Worm (Caenorhabditis elegans) whole organism, L1 larva: ENCODE results near the gene F12E12.1.

ENCODE experiments used
- fkh-10 ChIP-seq: sonication (generic microtip); optimal IDR thresholded peaks from 2 replicates; lab custom pipeline; 2017; ENCODE audit warnings: missing biosample characterization, missing genetic modification reagents, missing genetic modification characterization
- fos-1 ChIP-seq: fragments of 150-350 bp; optimal IDR thresholded peaks from 2 replicates; lab custom pipeline; 2014; ENCODE audit warnings: missing biosample characterization, missing genetic modification characterization
- lin-13 ChIP-seq: fragments of 150-350 bp; optimal IDR thresholded peaks from 2 replicates; lab custom pipeline; 2014; ENCODE audit warnings: missing biosample characterization, missing genetic modification reagents, missing genetic modification characterization
- lin-15B ChIP-seq: fragments of 150-350 bp; sonication (generic microtip); optimal IDR thresholded peaks from 3 replicates; lab custom pipeline; 2014; ENCODE audit warnings: missing biosample characterization, missing genetic modification characterization
- nhr-28 ChIP-seq: fragments of 150-350 bp; optimal IDR thresholded peaks from 2 replicates; lab custom pipeline; 2014; ENCODE audit warnings: missing biosample characterization, missing genetic modification characterization
- sptf-1 ChIP-seq: fragments of 150-350 bp; optimal IDR thresholded peaks from 2 replicates; lab custom pipeline; 2014; ENCODE audit warnings: missing biosample characterization, missing genetic modification characterization
- unc-130 ChIP-seq: fragments of 150-350 bp; optimal IDR thresholded peaks from 2 replicates; lab custom pipeline; 2017; ENCODE audit warnings: missing biosample characterization, missing genetic modification characterization, inconsistent platforms
- unc-62 ChIP-seq: fragments of 150-350 bp; optimal IDR thresholded peaks from 2 replicates; lab custom pipeline; 2014; ENCODE audit warnings: missing biosample characterization, missing genetic modification reagents, missing genetic modification characterization
- xbp-1 ChIP-seq: sonication (generic microtip); optimal IDR thresholded peaks from 2 replicates; lab custom pipeline; 2016; ENCODE audit warnings: missing genetic modification characterization, missing compliant biosample characterization
- ztf-11 ChIP-seq, 2 experiments: sonication (generic microtip); optimal IDR thresholded peaks; 2 replicates each; lab custom pipeline; 2016 to 2017; ENCODE audit warnings: missing genetic modification characterization in 2 of 2, missing biosample characterization in 1 of 2, missing compliant biosample characterization in 1 of 2

DNA sequence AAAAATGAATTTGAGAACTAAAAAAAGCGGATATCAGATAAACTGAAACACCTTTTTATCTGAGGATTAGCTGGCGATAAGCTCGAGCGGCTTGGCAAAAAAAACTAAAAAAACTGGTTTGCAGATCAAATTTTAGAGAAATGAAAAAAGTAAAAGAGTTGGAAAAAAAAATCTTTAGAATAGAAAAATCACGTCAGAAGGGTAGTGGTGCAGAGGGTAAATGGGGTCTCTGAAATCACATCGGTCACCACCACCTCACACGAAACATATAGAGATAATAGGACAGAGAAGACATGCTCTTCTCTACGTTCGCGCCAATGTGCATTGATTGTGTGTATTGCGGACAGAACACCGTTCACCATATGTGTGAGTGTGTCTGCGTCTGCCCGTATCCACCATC is 39.6 kb downstream of the F12E12.1 start:
- no peak for TF ChIP-seq sptf-1 (tag; lab: Kevin White, UChicago)
- TF ChIP-seq nhr-28: no peak
- no peak for TF ChIP-seq lin-13 (GFP tag; lab: Kevin White, UChicago)
- no peak for TF ChIP-seq fkh-10 (GFP tag; lab: Kevin White, UChicago)
- no peak for TF ChIP-seq xbp-1 (tag; lab: Kevin White, UChicago)
- TF ChIP-seq fos-1 (tag; lab: Kevin White, UChicago): no peak
- TF ChIP-seq unc-62 (GFP tag; lab: Kevin White, UChicago): no peak
- TF ChIP-seq ztf-11 (tag; optimal IDR thresholded peaks at IDR 0.05; lab: Kevin White, UChicago): no peak
- no peak for TF ChIP-seq unc-130 (tag; lab: Kevin White, UChicago)
- TF ChIP-seq lin-15B (tag; lab: Kevin White, UChicago): no peak
